Worm (Caenorhabditis elegans): ENCODE measurements around the gene F46F5.16.

- no peak for TF ChIP-seq tra-4 (tag; optimal IDR thresholded peaks at IDR 0.05)
- TF ChIP-seq ama-1 (optimal IDR thresholded peaks at IDR 0.05) = no peak
- TF ChIP-seq tbx-37 (GFP tag; conservative IDR thresholded peaks at IDR 0.05) = no peak
- no peak for TF ChIP-seq hmg-4 (GFP tag; optimal IDR thresholded peaks at IDR 0.05)
- no peak for TF ChIP-seq B0310.2 (tag; optimal IDR thresholded peaks at IDR 0.05)
- no peak for TF ChIP-seq hmbx-1 (tag; optimal IDR thresholded peaks at IDR 0.05)
- no peak for TF ChIP-seq ceh-13 (GFP tag; optimal IDR thresholded peaks at IDR 0.05)
- TF ChIP-seq scrt-1 (GFP tag; IDR thresholded peaks at IDR 0.05) = no peak
- no peak for TF ChIP-seq F13C5.2 (tag; optimal IDR thresholded peaks at IDR 0.05)
- no peak for TF ChIP-seq sea-1 (GFP tag; conservative IDR thresholded peaks at IDR 0.05)
- TF ChIP-seq hnd-1 (tag; optimal IDR thresholded peaks at IDR 0.05) = no peak
Measured at ce11 chrII:821514-821913, 34.5 kb downstream of the F46F5.16 start, which contains the start of gene F46F5.8.

Data from whole organism, early embryonic.